Worm (Caenorhabditis elegans) whole organism, L1 larva: ENCODE results near the gene F32D8.1.

Experiments used
- F16B12.6 ChIP-seq: fragments of 150-350 bp; optimal IDR thresholded peaks from 2 replicates; lab custom pipeline; 2014; ENCODE audit warnings: missing biosample characterization, missing genetic modification characterization
- aha-1 ChIP-seq: fragments of 150-350 bp; optimal IDR thresholded peaks from 2 replicates; lab custom pipeline; 2014; ENCODE audit warnings: missing biosample characterization, missing genetic modification characterization
- elt-3 ChIP-seq, 6 experiments: fragments of 150-350 bp in 1 of 6; sonication (generic microtip); optimal IDR thresholded peaks; 2 replicates each; lab custom pipeline; 2017 to 2018; ENCODE audit warnings: missing biosample characterization in 6 of 6, missing genetic modification characterization in 6 of 6, inconsistent platforms in 1 of 6
- ets-5 ChIP-seq: fragments of 200-800 bp; sonication (Bioruptor generic); IDR thresholded peaks from 2 replicates; pipeline ENCODE4 v1.3.6; 2022; ENCODE audit warnings: missing genetic modification characterization, missing compliant biosample characterization
- lin-15B ChIP-seq: fragments of 150-350 bp; sonication (generic microtip); optimal IDR thresholded peaks from 3 replicates; lab custom pipeline; 2014; ENCODE audit warnings: missing biosample characterization, missing genetic modification characterization
- lsy-2 ChIP-seq, 2 experiments: fragments of 150-350 bp; optimal IDR thresholded peaks; 2 replicates each; lab custom pipeline; 2014; ENCODE audit warnings: missing biosample characterization in 2 of 2, missing genetic modification characterization in 2 of 2
- mdl-1 ChIP-seq, 2 experiments: fragments of 150-350 bp; optimal IDR thresholded peaks; 2 replicates each; lab custom pipeline; 2014 to 2017; ENCODE audit warnings: missing biosample characterization in 2 of 2, missing genetic modification characterization in 2 of 2, inconsistent platforms in 1 of 2
- nhr-12 ChIP-seq: sonication (generic microtip); optimal IDR thresholded peaks from 2 replicates; lab custom pipeline; 2017; ENCODE audit warnings: missing biosample characterization, missing genetic modification characterization
- nhr-76 ChIP-seq: sonication (generic microtip); optimal IDR thresholded peaks from 2 replicates; lab custom pipeline; 2017; ENCODE audit warnings: missing biosample characterization, missing genetic modification characterization
- pax-3 ChIP-seq: fragments of 200-800 bp; sonication (Bioruptor generic); optimal IDR thresholded peaks from 2 replicates; lab custom pipeline; 2018; ENCODE audit warnings: mild to moderate bottlenecking, missing genetic modification characterization, moderate library complexity, missing compliant biosample characterization
- snpc-4 ChIP-seq: fragments of 150-350 bp; optimal IDR thresholded peaks from 2 replicates; lab custom pipeline; 2014; ENCODE audit warnings: missing biosample characterization, missing genetic modification characterization
- unc-130 ChIP-seq: fragments of 150-350 bp; optimal IDR thresholded peaks from 2 replicates; lab custom pipeline; 2017; ENCODE audit warnings: missing biosample characterization, missing genetic modification characterization, inconsistent platforms

ce11 chrV:10909071-10909470, 28.4 kb downstream of the F32D8.1 start, which contains the start of gene zzz-1:
- TF ChIP-seq F16B12.6 (tag; lab: Kevin White, UChicago) (no peak), snpc-4 (tag; lab: Kevin White, UChicago) (no peak), elt-3 (tag; optimal IDR thresholded peaks at IDR 0.05; lab: Kevin White, UChicago) (no peak), ets-5 (GFP tag; lab: Robert Waterston, UW) (no peak), mdl-1 (tag; optimal IDR thresholded peaks at IDR 0.05; lab: Kevin White, UChicago) (no peak), pax-3 (tag; lab: Kevin White, UChicago) (no peak), unc-130 (tag; lab: Kevin White, UChicago) (no peak), aha-1 (tag; lab: Kevin White, UChicago) (no peak), lsy-2 (tag; optimal IDR thresholded peaks at IDR 0.05; lab: Kevin White, UChicago) (no peak), nhr-12 (tag; lab: Kevin White, UChicago) (no peak), lin-15B (tag; lab: Kevin White, UChicago) (no peak), nhr-76 (tag; lab: Kevin White, UChicago) (no peak)
